Worm (Caenorhabditis elegans) whole organism, L1 larva: Measurements from ENCODE around the gene sqv-8.
A peak's percentile ranks its signal among the peaks of the same experiment; 100 is the strongest.

Experiments used
- C16A3.4 ChIP-seq: fragments of 150-350 bp; optimal IDR thresholded peaks from 2 replicates; lab custom pipeline; 2014; ENCODE audit warnings: missing biosample characterization, missing genetic modification characterization
- F16B12.6 ChIP-seq: fragments of 150-350 bp; optimal IDR thresholded peaks from 2 replicates; lab custom pipeline; 2014; ENCODE audit warnings: missing biosample characterization, missing genetic modification characterization
- Y116A8C.19 ChIP-seq: sonication (generic microtip); optimal IDR thresholded peaks from 2 replicates; lab custom pipeline; 2016; ENCODE audit warnings: missing compliant biosample characterization, missing genetic modification characterization, borderline replicate concordance
- ama-1 ChIP-seq: fragments of 150-350 bp; optimal IDR thresholded peaks from 2 replicates; lab custom pipeline; 2014
- blmp-1 ChIP-seq: fragments of 150-350 bp; optimal IDR thresholded peaks from 2 replicates; lab custom pipeline; 2014; ENCODE audit warnings: missing biosample characterization, missing genetic modification characterization
- ceh-63 ChIP-seq: fragments of 200-800 bp; sonication (Bioruptor generic); optimal IDR thresholded peaks from 2 replicates; lab custom pipeline; 2018; ENCODE audit warnings: mild to moderate bottlenecking, missing genetic modification characterization, missing compliant biosample characterization
- ceh-82 ChIP-seq, 3 experiments: fragments of 150-350 bp in 1 of 3; sonication (generic microtip) in 2 of 3; optimal IDR thresholded peaks; 2 replicates each; lab custom pipeline; 2014 to 2017; ENCODE audit warnings: missing biosample characterization in 3 of 3, missing genetic modification characterization in 3 of 3
- ceh-90 ChIP-seq: sonication (generic microtip); optimal IDR thresholded peaks from 2 replicates; lab custom pipeline; 2016; ENCODE audit warnings: missing genetic modification characterization, missing compliant biosample characterization
- dpl-1 ChIP-seq, 3 experiments: fragments of 150-350 bp in 2 of 3; sonication (generic microtip) in 1 of 3; optimal IDR thresholded peaks; 2 replicates each; lab custom pipeline; 2014 to 2017; ENCODE audit warnings: missing biosample characterization in 3 of 3, missing genetic modification characterization in 3 of 3, missing genetic modification reagents in 3 of 3
- dsc-1 ChIP-seq: sonication (generic microtip); optimal IDR thresholded peaks from 2 replicates; lab custom pipeline; 2016; ENCODE audit warnings: mild to moderate bottlenecking, missing genetic modification characterization, missing compliant biosample characterization
- efl-1 ChIP-seq, 4 experiments: fragments of 150-350 bp; optimal IDR thresholded peaks in 3 of 4; peaks in 1 of 4; 1 replicate in 1 of 4; 2 replicates in 3 of 4; lab custom pipeline; 2014; ENCODE audit warnings: missing biosample characterization in 2 of 4, missing genetic modification characterization in 2 of 4, missing genetic modification reagents in 2 of 4
- elt-2 ChIP-seq: sonication (generic microtip); optimal IDR thresholded peaks from 2 replicates; lab custom pipeline; 2016; ENCODE audit warnings: missing genetic modification characterization, mild to moderate bottlenecking, inconsistent platforms, missing compliant biosample characterization, missing genetic modification reagents
- elt-3 ChIP-seq, 6 experiments: fragments of 150-350 bp in 1 of 6; sonication (generic microtip); optimal IDR thresholded peaks; 2 replicates each; lab custom pipeline; 2017 to 2018; ENCODE audit warnings: missing biosample characterization in 6 of 6, missing genetic modification characterization in 6 of 6, inconsistent platforms in 1 of 6
- ets-5 ChIP-seq: fragments of 200-800 bp; sonication (Bioruptor generic); IDR thresholded peaks from 2 replicates; pipeline ENCODE4 v1.3.6; 2022; ENCODE audit warnings: missing genetic modification characterization, missing compliant biosample characterization
- fkh-8 ChIP-seq: sonication (generic microtip); optimal IDR thresholded peaks from 2 replicates; lab custom pipeline; 2016; ENCODE audit warnings: mild to moderate bottlenecking, missing genetic modification characterization, missing compliant biosample characterization
- hlh-17 ChIP-seq: fragments of 200-800 bp; sonication (Bioruptor generic); optimal IDR thresholded peaks from 2 replicates; lab custom pipeline; 2018; ENCODE audit warnings: missing genetic modification characterization, mild to moderate bottlenecking, missing compliant biosample characterization, moderate library complexity, borderline replicate concordance
- hlh-4 ChIP-seq: sonication (generic microtip); optimal IDR thresholded peaks from 2 replicates; lab custom pipeline; 2016; ENCODE audit warnings: mild to moderate bottlenecking, missing genetic modification characterization, missing compliant biosample characterization
- irx-1 ChIP-seq: sonication (generic microtip); optimal IDR thresholded peaks from 2 replicates; lab custom pipeline; 2016; ENCODE audit warnings: missing genetic modification characterization, missing compliant biosample characterization
- isw-1 ChIP-seq: fragments of 200-800 bp; sonication (Bioruptor generic); IDR thresholded peaks from 2 replicates; pipeline ENCODE4 v1.3.6; 2022; ENCODE audit warnings: missing genetic modification characterization, missing compliant biosample characterization
- lin-13 ChIP-seq: fragments of 150-350 bp; optimal IDR thresholded peaks from 2 replicates; lab custom pipeline; 2014; ENCODE audit warnings: missing biosample characterization, missing genetic modification reagents, missing genetic modification characterization
- lin-14 ChIP-seq: fragments of 200-800 bp; sonication (Bioruptor generic); optimal IDR thresholded peaks from 2 replicates; lab custom pipeline; 2018; ENCODE audit warnings: mild to moderate bottlenecking, missing genetic modification characterization, moderate library complexity, missing compliant biosample characterization
- lin-15B ChIP-seq: fragments of 150-350 bp; sonication (generic microtip); optimal IDR thresholded peaks from 3 replicates; lab custom pipeline; 2014; ENCODE audit warnings: missing biosample characterization, missing genetic modification characterization
- lin-35 ChIP-seq, 2 experiments: fragments of 150-350 bp; optimal IDR thresholded peaks; 2 replicates each; lab custom pipeline; 2014; ENCODE audit warnings: missing biosample characterization in 2 of 2, missing genetic modification characterization in 2 of 2, missing genetic modification reagents in 2 of 2
- lir-3 ChIP-seq: sonication (generic microtip); optimal IDR thresholded peaks from 2 replicates; lab custom pipeline; 2016; ENCODE audit warnings: mild to moderate bottlenecking, missing genetic modification characterization, moderate library complexity, missing compliant biosample characterization; ENCODE audit not compliant: poor library complexity
- lsy-2 ChIP-seq, 2 experiments: fragments of 150-350 bp; optimal IDR thresholded peaks; 2 replicates each; lab custom pipeline; 2014; ENCODE audit warnings: missing biosample characterization in 2 of 2, missing genetic modification characterization in 2 of 2
- mep-1 ChIP-seq: fragments of 150-350 bp; optimal IDR thresholded peaks from 2 replicates; lab custom pipeline; 2014; ENCODE audit warnings: missing biosample characterization, missing genetic modification characterization
- nhr-11 ChIP-seq: fragments of 150-350 bp; optimal IDR thresholded peaks from 2 replicates; lab custom pipeline; 2014; ENCODE audit warnings: missing biosample characterization, missing genetic modification characterization
- nhr-19 ChIP-seq: fragments of 200-800 bp; sonication (Bioruptor generic); conservative IDR thresholded peaks from 2 replicates; pipeline ENCODE4 v1.3.6; 2022; ENCODE audit warnings: missing genetic modification characterization, missing compliant biosample characterization
- nhr-20 ChIP-seq: sonication (generic microtip); optimal IDR thresholded peaks from 2 replicates; lab custom pipeline; 2016; ENCODE audit warnings: mild to moderate bottlenecking, missing genetic modification characterization, missing compliant biosample characterization
- nhr-237 ChIP-seq: fragments of 150-350 bp; optimal IDR thresholded peaks from 2 replicates; lab custom pipeline; 2014; ENCODE audit warnings: missing biosample characterization, missing genetic modification characterization
- nhr-47 ChIP-seq: sonication (generic microtip); optimal IDR thresholded peaks from 2 replicates; lab custom pipeline; 2016; ENCODE audit warnings: mild to moderate bottlenecking, missing genetic modification characterization, moderate library complexity, missing compliant biosample characterization
- nhr-71 ChIP-seq: sonication (generic microtip); optimal IDR thresholded peaks from 2 replicates; lab custom pipeline; 2016; ENCODE audit warnings: mild to moderate bottlenecking, missing genetic modification characterization, moderate library complexity, missing compliant biosample characterization
- nhr-77 ChIP-seq: fragments of 150-350 bp; optimal IDR thresholded peaks from 2 replicates; lab custom pipeline; 2014; ENCODE audit warnings: missing biosample characterization, missing genetic modification characterization
- nhr-85 ChIP-seq: sonication (generic microtip); peaks from one replicate; lab custom pipeline; 2016; ENCODE audit warnings: missing genetic modification characterization, inconsistent platforms, missing compliant biosample characterization
- nhr-90 ChIP-seq: sonication (generic microtip); optimal IDR thresholded peaks from 2 replicates; lab custom pipeline; 2016; ENCODE audit warnings: mild to moderate bottlenecking, missing genetic modification characterization, missing compliant biosample characterization; ENCODE audit not compliant: poor library complexity
- pag-3 ChIP-seq: sonication (generic microtip); optimal IDR thresholded peaks from 2 replicates; lab custom pipeline; 2017; ENCODE audit warnings: missing genetic modification characterization, mild to moderate bottlenecking, missing compliant biosample characterization, antibody characterized with exemption, borderline replicate concordance; ENCODE audit not compliant: insufficient read depth
- pax-3 ChIP-seq: fragments of 200-800 bp; sonication (Bioruptor generic); optimal IDR thresholded peaks from 2 replicates; lab custom pipeline; 2018; ENCODE audit warnings: mild to moderate bottlenecking, missing genetic modification characterization, moderate library complexity, missing compliant biosample characterization
- rnt-1 ChIP-seq: sonication (generic microtip); optimal IDR thresholded peaks from 2 replicates; lab custom pipeline; 2016; ENCODE audit warnings: mild to moderate bottlenecking, missing genetic modification characterization, moderate library complexity, missing compliant biosample characterization
- skn-1 ChIP-seq: fragments of 150-350 bp; optimal IDR thresholded peaks from 2 replicates; lab custom pipeline; 2014; ENCODE audit warnings: missing biosample characterization, missing genetic modification characterization
- snpc-4 ChIP-seq: fragments of 150-350 bp; optimal IDR thresholded peaks from 2 replicates; lab custom pipeline; 2014; ENCODE audit warnings: missing biosample characterization, missing genetic modification characterization
- sox-4 ChIP-seq: sonication (generic microtip); optimal IDR thresholded peaks from 2 replicates; lab custom pipeline; 2016; ENCODE audit warnings: missing genetic modification characterization, missing compliant biosample characterization
- sup-37 ChIP-seq: fragments of 200-800 bp; sonication (Bioruptor generic); optimal IDR thresholded peaks from 2 replicates; lab custom pipeline; 2018; ENCODE audit warnings: mild to moderate bottlenecking, missing genetic modification characterization, missing compliant biosample characterization
- swsn-7 ChIP-seq: sonication (generic microtip); optimal IDR thresholded peaks from 2 replicates; lab custom pipeline; 2016; ENCODE audit warnings: missing genetic modification characterization, missing compliant biosample characterization
- tbx-2 ChIP-seq: sonication (generic microtip); optimal IDR thresholded peaks from 2 replicates; lab custom pipeline; 2016; ENCODE audit warnings: missing genetic modification characterization, missing compliant biosample characterization
- unc-30 ChIP-seq: sonication (generic microtip); optimal IDR thresholded peaks from 2 replicates; lab custom pipeline; 2017; ENCODE audit warnings: missing biosample characterization, missing genetic modification characterization
- vab-15 ChIP-seq: sonication (generic microtip); optimal IDR thresholded peaks from 2 replicates; lab custom pipeline; 2017; ENCODE audit warnings: missing genotype, mild to moderate bottlenecking, missing genetic modification characterization, missing compliant biosample characterization
- xbp-1 ChIP-seq: sonication (generic microtip); optimal IDR thresholded peaks from 2 replicates; lab custom pipeline; 2016; ENCODE audit warnings: missing genetic modification characterization, missing compliant biosample characterization
- ztf-4 ChIP-seq: fragments of 150-350 bp; optimal IDR thresholded peaks from 2 replicates; lab custom pipeline; 2014; ENCODE audit warnings: missing biosample characterization, missing genetic modification characterization

Gene sqv-8

ce11 chrII:9644940-9645634, 1.7 kb upstream of the sqv-8 start (continued):
- TF ChIP-seq sup-37 (GFP tag; lab: Kevin White, UChicago) (no peak), nhr-85 (peak; percentile 83), lir-3 (tag; lab: Kevin White, UChicago) (no peak), swsn-7 (tag; lab: Kevin White, UChicago) (no peak), ceh-82 (tag; optimal IDR thresholded peaks at IDR 0.05; lab: Kevin White, UChicago) (no peak), hlh-17 (no peak), ceh-90 (tag; lab: Kevin White, UChicago) (no peak), blmp-1 (tag; lab: Kevin White, UChicago) (peak; percentile 56), nhr-20 (tag; lab: Kevin White, UChicago) (no peak), unc-30 (tag; lab: Kevin White, UChicago) (no peak)

ce11 chrII:9646122-9646555, 639 bp upstream of the sqv-8 start:
- TF ChIP-seq sox-4 (tag; lab: Kevin White, UChicago) (no peak), nhr-71 (tag; lab: Kevin White, UChicago) (peak; percentile 83), irx-1 (peak; percentile 41), nhr-11 (peak; percentile 56), pax-3 (tag; lab: Kevin White, UChicago) (peak; percentile 34), elt-2 (tag; lab: Kevin White, UChicago) (peak; percentile 11), ceh-63 (GFP tag; lab: Kevin White, UChicago) (no peak), C16A3.4 (tag; lab: Kevin White, UChicago) (peak; percentile 15), dsc-1 (tag; lab: Kevin White, UChicago) (no peak), nhr-47 (peak; percentile 60), tbx-2 (tag; lab: Kevin White, UChicago) (peak; percentile 63), hlh-4 (tag; lab: Kevin White, UChicago) (no peak), ama-1 (lab: Kevin White, UChicago) (peak; percentile 82), dpl-1 (GFP tag; optimal IDR thresholded peaks at IDR 0.05; lab: Kevin White, UChicago) (peak; percentile 40 to 53 (median 50)), mep-1 (tag; lab: Kevin White, UChicago) (peak; percentile 90), lir-3 (tag; lab: Kevin White, UChicago) (peak; percentile 40), nhr-19 (GFP tag; lab: Robert Waterston, UW) (peak; percentile 60), lin-13 (GFP tag; lab: Kevin White, UChicago) (peak; percentile 29), fkh-8 (tag; lab: Kevin White, UChicago) (peak; percentile 23), lin-14 (GFP tag; lab: Kevin White, UChicago) (peak; percentile 97), Y116A8C.19 (tag; lab: Kevin White, UChicago) (no peak), ztf-4 (tag; lab: Kevin White, UChicago) (peak; percentile 68), lsy-2 (tag; optimal IDR thresholded peaks at IDR 0.05; lab: Kevin White, UChicago) (peak; percentile 70 to 82), skn-1 (tag; lab: Kevin White, UChicago) (peak; percentile 56), unc-30 (tag; lab: Kevin White, UChicago) (no peak), efl-1 (optimal IDR thresholded peaks at IDR 0.05; lab: Kevin White, UChicago) (peak; percentile 70 to 76), efl-1 (GFP tag; optimal IDR thresholded peaks at IDR 0.05 in 1 of 2; lab: Kevin White, UChicago) (peak; percentile 9 to 86), vab-15 (peak; percentile 65), swsn-7 (tag; lab: Kevin White, UChicago) (peak; percentile 70), elt-3 (tag; optimal IDR thresholded peaks at IDR 0.05; lab: Kevin White, UChicago) (peak in 2 of 6 experiments; percentile 33 to 59), snpc-4 (tag; lab: Kevin White, UChicago) (no peak), pag-3 (peak; percentile 24), lin-35 (GFP tag; optimal IDR thresholded peaks at IDR 0.05; lab: Kevin White, UChicago) (peak; percentile 52 to 68), nhr-237 (tag; lab: Kevin White, UChicago) (peak; percentile 49), rnt-1 (tag; lab: Kevin White, UChicago) (peak; percentile 74), nhr-20 (tag; lab: Kevin White, UChicago) (peak; percentile 94), nhr-77 (tag; lab: Kevin White, UChicago) (peak; percentile 59), F16B12.6 (tag; lab: Kevin White, UChicago) (peak; percentile 19), nhr-90 (tag; lab: Kevin White, UChicago) (peak; percentile 50), lin-15B (no peak), isw-1 (GFP tag; lab: Robert Waterston, UW) (peak; percentile 6; the same call in 1 of the 2 replicates), ets-5 (GFP tag; lab: Robert Waterston, UW) (no peak), xbp-1 (tag; lab: Kevin White, UChicago) (peak; percentile 55)
